Fruit fly (Drosophila melanogaster) whole organism, prepupa: Measurements from ENCODE around the gene CG11837.

Experiments used
- Blimp-1 ChIP-seq: fragments of 200-800 bp; sonication (Bioruptor generic); optimal IDR thresholded peaks from 3 replicates; lab custom pipeline; 2017; ENCODE audit warnings: missing biosample characterization, missing genetic modification characterization, mild to moderate bottlenecking, moderate library complexity, missing genetic modification reagents
- CG10631 ChIP-seq: fragments of 200-800 bp; sonication (Bioruptor generic); optimal IDR thresholded peaks from 2 replicates; lab custom pipeline; 2016; ENCODE audit warnings: missing biosample characterization, missing genetic modification characterization
- CG10669 ChIP-seq: fragments of 200-800 bp; sonication (Bioruptor generic); optimal IDR thresholded peaks from 3 replicates; lab custom pipeline; 2018; ENCODE audit warnings: missing biosample characterization, mild to moderate bottlenecking, missing genetic modification characterization, moderate library complexity
- CG11762 ChIP-seq: fragments of 200-800 bp; sonication (Bioruptor generic); optimal IDR thresholded peaks from 3 replicates; lab custom pipeline; 2016; ENCODE audit warnings: missing biosample characterization, missing genetic modification characterization; ENCODE audit not compliant: insufficient read depth
- CG11902 ChIP-seq: fragments of 200-800 bp; sonication (Bioruptor generic); optimal IDR thresholded peaks from 3 replicates; lab custom pipeline; 2016; ENCODE audit warnings: missing biosample characterization, missing genetic modification characterization
- CG3032 ChIP-seq: fragments of 200-800 bp; optimal IDR thresholded peaks from 2 replicates; lab custom pipeline; 2019; ENCODE audit warnings: missing biosample characterization, mild to moderate bottlenecking, missing genetic modification characterization, moderate library complexity
- CG31627 ChIP-seq: fragments of 200-800 bp; sonication (Bioruptor generic); optimal IDR thresholded peaks from 3 replicates; lab custom pipeline; 2016; ENCODE audit warnings: missing biosample characterization, missing genetic modification characterization
- CG32006 ChIP-seq: fragments of 200-800 bp; sonication (Bioruptor generic); optimal IDR thresholded peaks from 3 replicates; lab custom pipeline; 2017; ENCODE audit warnings: missing biosample characterization, mild to moderate bottlenecking, missing genetic modification characterization
- CG3919 ChIP-seq: fragments of 200-800 bp; sonication (Bioruptor generic); optimal IDR thresholded peaks from 3 replicates; lab custom pipeline; 2016; ENCODE audit warnings: missing biosample characterization, missing genetic modification characterization
- CG6163 ChIP-seq: fragments of 200-800 bp; sonication (Bioruptor generic); IDR thresholded peaks from 3 replicates; pipeline ENCODE4 v1.3.6; 2022; ENCODE audit warnings: missing biosample characterization, missing genetic modification characterization
- CG6276 ChIP-seq: fragments of 200-800 bp; sonication (Bioruptor generic); optimal IDR thresholded peaks from 2 replicates; lab custom pipeline; 2017; ENCODE audit warnings: missing biosample characterization, mild to moderate bottlenecking, missing genetic modification characterization
- CG6792 ChIP-seq: fragments of 200-800 bp; sonication (Bioruptor generic); optimal IDR thresholded peaks from 3 replicates; lab custom pipeline; 2016; ENCODE audit warnings: missing biosample characterization, missing genetic modification characterization
- CG6808 ChIP-seq: fragments of 200-800 bp; sonication (Bioruptor generic); optimal IDR thresholded peaks from 3 replicates; lab custom pipeline; 2017; ENCODE audit warnings: missing biosample characterization, missing genetic modification characterization, mild to moderate bottlenecking, moderate library complexity, missing genetic modification reagents
- CG7368 ChIP-seq: fragments of 200-800 bp; sonication (Bioruptor generic); optimal IDR thresholded peaks from 3 replicates; lab custom pipeline; 2016; ENCODE audit warnings: missing biosample characterization, missing genetic modification characterization
- CG8319 ChIP-seq: fragments of 200-800 bp; sonication (Bioruptor generic); optimal IDR thresholded peaks from 3 replicates; lab custom pipeline; 2016; ENCODE audit warnings: missing biosample characterization, missing genetic modification characterization
- CG9139 ChIP-seq: fragments of 200-800 bp; sonication (Bioruptor generic); optimal IDR thresholded peaks from 3 replicates; lab custom pipeline; 2017; ENCODE audit warnings: missing biosample characterization, mild to moderate bottlenecking, missing genetic modification characterization
- Eip75B ChIP-seq: fragments of 200-800 bp; sonication (Bioruptor generic); optimal IDR thresholded peaks from 3 replicates; lab custom pipeline; 2016; ENCODE audit warnings: missing biosample characterization, missing genetic modification characterization
- Eip93F ChIP-seq: fragments of 200-800 bp; sonication (Bioruptor generic); optimal IDR thresholded peaks from 2 replicates; lab custom pipeline; 2016; ENCODE audit warnings: missing biosample characterization, mild to moderate bottlenecking, missing genetic modification characterization
- Ets21C ChIP-seq: fragments of 200-800 bp; sonication (Bioruptor generic); optimal IDR thresholded peaks from 3 replicates; lab custom pipeline; 2016; ENCODE audit warnings: missing biosample characterization, missing genetic modification characterization
- Ets96B ChIP-seq: fragments of 200-800 bp; optimal IDR thresholded peaks from 2 replicates; lab custom pipeline; 2019; ENCODE audit warnings: missing biosample characterization, mild to moderate bottlenecking, missing genetic modification characterization, moderate library complexity
- Gug ChIP-seq: fragments of 200-800 bp; sonication (Bioruptor generic); IDR thresholded peaks from 2 replicates; pipeline ENCODE4 v1.3.6; 2022; ENCODE audit warnings: missing biosample characterization, missing genetic modification characterization
- Hr38 ChIP-seq: sonication (Bioruptor generic); optimal IDR thresholded peaks from 2 replicates; lab custom pipeline; 2016; ENCODE audit warnings: missing biosample characterization, missing genetic modification characterization
- Hr4 ChIP-seq: fragments of 200-800 bp; sonication (Bioruptor generic); optimal IDR thresholded peaks from 3 replicates; lab custom pipeline; 2016; ENCODE audit warnings: missing biosample characterization, missing genetic modification characterization
- Lpt ChIP-seq: fragments of 200-800 bp; sonication (Bioruptor generic); optimal IDR thresholded peaks from 3 replicates; lab custom pipeline; 2016; ENCODE audit warnings: missing biosample characterization, missing genetic modification characterization
- Met ChIP-seq: fragments of 200-800 bp; sonication (Bioruptor generic); optimal IDR thresholded peaks from 3 replicates; lab custom pipeline; 2016; ENCODE audit warnings: missing biosample characterization, missing genetic modification characterization
- Smox ChIP-seq: fragments of 200-800 bp; sonication (Bioruptor generic); optimal IDR thresholded peaks from 3 replicates; lab custom pipeline; 2016; ENCODE audit warnings: missing biosample characterization, missing genetic modification characterization
- Sox102F ChIP-seq: fragments of 200-800 bp; sonication (Bioruptor generic); optimal IDR thresholded peaks from 2 replicates; lab custom pipeline; 2016; ENCODE audit warnings: missing biosample characterization, mild to moderate bottlenecking, missing genetic modification characterization
- achi ChIP-seq: fragments of 200-800 bp; sonication (Bioruptor generic); optimal IDR thresholded peaks from 3 replicates; lab custom pipeline; 2016; ENCODE audit warnings: missing biosample characterization, missing genetic modification characterization
- acj6 ChIP-seq: fragments of 200-800 bp; sonication (Bioruptor generic); optimal IDR thresholded peaks from 3 replicates; lab custom pipeline; 2016; ENCODE audit warnings: missing biosample characterization, missing genetic modification characterization
- cyc ChIP-seq: fragments of 200-800 bp; sonication (Bioruptor generic); optimal IDR thresholded peaks from 3 replicates; lab custom pipeline; 2016; ENCODE audit warnings: missing biosample characterization, missing genetic modification characterization
- dac ChIP-seq: fragments of 200-800 bp; sonication (Bioruptor generic); optimal IDR thresholded peaks from 2 replicates; lab custom pipeline; 2017; ENCODE audit warnings: missing biosample characterization, mild to moderate bottlenecking, missing genetic modification characterization
- dsx ChIP-seq: fragments of 200-800 bp; optimal IDR thresholded peaks from 3 replicates; lab custom pipeline; 2019; ENCODE audit warnings: missing biosample characterization, mild to moderate bottlenecking, missing genetic modification characterization, moderate library complexity; ENCODE audit not compliant: poor library complexity, severe bottlenecking
- eg ChIP-seq: fragments of 200-800 bp; sonication (Bioruptor generic); IDR thresholded peaks from 3 replicates; pipeline ENCODE4 v1.3.6; 2022; ENCODE audit warnings: missing biosample characterization, missing genetic modification characterization
- fd59A ChIP-seq: fragments of 200-800 bp; sonication (Bioruptor generic); optimal IDR thresholded peaks from 2 replicates; lab custom pipeline; 2017; ENCODE audit warnings: missing biosample characterization, mild to moderate bottlenecking, missing genetic modification characterization, missing genetic modification reagents
- fd85E ChIP-seq: fragments of 200-800 bp; sonication (Bioruptor generic); optimal IDR thresholded peaks from 3 replicates; lab custom pipeline; 2016; ENCODE audit warnings: missing biosample characterization, missing genetic modification characterization
- fkh ChIP-seq: fragments of 200-800 bp; sonication (Bioruptor generic); optimal IDR thresholded peaks from 3 replicates; lab custom pipeline; 2017; ENCODE audit warnings: missing biosample characterization, mild to moderate bottlenecking, missing genetic modification characterization, moderate library complexity
- lz ChIP-seq: fragments of 200-800 bp; sonication (Bioruptor generic); optimal IDR thresholded peaks from 3 replicates; lab custom pipeline; 2016; ENCODE audit warnings: missing biosample characterization, missing genetic modification characterization
- net ChIP-seq: fragments of 200-800 bp; sonication (Bioruptor generic); optimal IDR thresholded peaks from 3 replicates; lab custom pipeline; 2016; ENCODE audit warnings: missing biosample characterization, missing genetic modification characterization
- pdm3 ChIP-seq: fragments of 200-800 bp; sonication (Bioruptor generic); optimal IDR thresholded peaks from 3 replicates; lab custom pipeline; 2016; ENCODE audit warnings: missing biosample characterization, missing genetic modification characterization
- salr ChIP-seq, 2 experiments: fragments of 200-800 bp; sonication (Bioruptor generic); optimal IDR thresholded peaks; 3 replicates each; lab custom pipeline; 2016 to 2018; ENCODE audit warnings: missing biosample characterization in 2 of 2, missing genetic modification characterization in 2 of 2, mild to moderate bottlenecking in 1 of 2
- spab ChIP-seq: fragments of 200-800 bp; sonication (Bioruptor generic); optimal IDR thresholded peaks from 2 replicates; lab custom pipeline; 2017; ENCODE audit warnings: missing biosample characterization, mild to moderate bottlenecking, missing genetic modification characterization, missing genetic modification reagents
- svp ChIP-seq: fragments of 200-800 bp; sonication (Bioruptor generic); peaks from one replicate; lab custom pipeline; 2016; ENCODE audit warnings: missing biosample characterization, missing genetic modification characterization
- vri ChIP-seq: fragments of 200-800 bp; sonication (Bioruptor generic); optimal IDR thresholded peaks from 3 replicates; lab custom pipeline; 2016; ENCODE audit warnings: missing biosample characterization, mild to moderate bottlenecking, missing genetic modification characterization

The CG11837 gene

dm6 chr3R:29063207-29063920 lies 14.1 kb downstream of the CG11837 start (continued):
- TF ChIP-seq Smox (GFP tag; lab: Kevin White, UChicago) (peak; percentile 68), dac (GFP tag; lab: Kevin White, UChicago) (no peak), svp (GFP tag; lab: Kevin White, UChicago) (peak; percentile 74), CG10669 (GFP tag; lab: Kevin White, UChicago) (peak; percentile 72), Eip75B (GFP tag; lab: Kevin White, UChicago) (peak; percentile 55), eg (GFP tag; lab: Robert Waterston, UW) (no peak), CG11902 (GFP tag; lab: Kevin White, UChicago) (peak; percentile 61), Lpt (GFP tag; lab: Kevin White, UChicago) (no peak), CG3032 (peak; percentile 78), dsx (GFP tag; lab: Kevin White, UChicago) (peak; percentile 32), CG31627 (GFP tag; lab: Kevin White, UChicago) (peak; percentile 62), CG11762 (peak; percentile 41), CG3919 (GFP tag; lab: Kevin White, UChicago) (peak; percentile 32), Blimp-1 (GFP tag; lab: Kevin White, UChicago) (peak; percentile 9), acj6 (GFP tag; lab: Kevin White, UChicago) (peak; percentile 58), CG9139 (GFP tag; lab: Kevin White, UChicago) (peak; percentile 18), salr (GFP tag; optimal IDR thresholded peaks at IDR 0.05; lab: Kevin White, UChicago) (peak in 1 of 2 experiments; percentile 71), pdm3 (GFP tag; lab: Kevin White, UChicago) (peak; percentile 67), spab (peak; percentile 8), Eip93F (peak; percentile 26), CG6163 (GFP tag; lab: Robert Waterston, UW) (no peak), lz (peak; percentile 78), CG6792 (peak; percentile 64), CG6276 (GFP tag; lab: Kevin White, UChicago) (peak; percentile 35), Hr4 (GFP tag; lab: Kevin White, UChicago) (peak; percentile 84), fkh (GFP tag; lab: Kevin White, UChicago) (peak; percentile 55), fd59A (peak; percentile 62), fd85E (GFP tag; lab: Kevin White, UChicago) (no peak), CG6808 (GFP tag; lab: Kevin White, UChicago) (peak; percentile 75), CG7368 (GFP tag; lab: Kevin White, UChicago) (peak; percentile 28), Sox102F (GFP tag; lab: Kevin White, UChicago) (peak; percentile 83), Met (GFP tag; lab: Kevin White, UChicago) (peak; percentile 76), cyc (GFP tag; lab: Kevin White, UChicago) (peak; percentile 50)

- no peak for TF ChIP-seq pdm3 (GFP tag; lab: Kevin White, UChicago)
- peak in 1 of 2 experiments; percentile 15 for TF ChIP-seq salr (GFP tag; optimal IDR thresholded peaks at IDR 0.05; lab: Kevin White, UChicago)
These were observed 14.7 kb downstream of the CG11837 start for dm6 chr3R:29063921-29064460.

dm6 chr3R:29064682-29065100 lies 15.4 kb downstream of the CG11837 start:
- peak; percentile 73 for TF ChIP-seq net (GFP tag; lab: Kevin White, UChicago)
- TF ChIP-seq cyc (GFP tag; lab: Kevin White, UChicago), result peak; percentile 24
- no peak for TF ChIP-seq CG11902 (GFP tag; lab: Kevin White, UChicago)
- no peak for TF ChIP-seq Hr38 (GFP tag; lab: Kevin White, UChicago)
- peak in 1 of 2 experiments; percentile 35 for TF ChIP-seq salr (GFP tag; optimal IDR thresholded peaks at IDR 0.05; lab: Kevin White, UChicago)
- no peak for TF ChIP-seq Smox (GFP tag; lab: Kevin White, UChicago)
- TF ChIP-seq acj6 (GFP tag; lab: Kevin White, UChicago), result peak; percentile 22
- TF ChIP-seq fd85E (GFP tag; lab: Kevin White, UChicago), result no peak
- TF ChIP-seq CG8319 (GFP tag; lab: Kevin White, UChicago), result peak; percentile 26
- peak; percentile 15 for TF ChIP-seq pdm3 (GFP tag; lab: Kevin White, UChicago)
- TF ChIP-seq CG6808 (GFP tag; lab: Kevin White, UChicago), result peak; percentile 0
- no peak for TF ChIP-seq Gug
- TF ChIP-seq Eip75B (GFP tag; lab: Kevin White, UChicago), result peak; percentile 54
- TF ChIP-seq CG10631 (GFP tag; lab: Kevin White, UChicago), result peak; percentile 18
- TF ChIP-seq CG6163 (GFP tag; lab: Robert Waterston, UW), result no peak
- TF ChIP-seq dsx (GFP tag; lab: Kevin White, UChicago), result peak; percentile 62
- no peak for TF ChIP-seq Ets21C
- peak; percentile 33 for TF ChIP-seq Ets96B (tag; lab: Kevin White, UChicago)
- no peak for TF ChIP-seq CG7368 (GFP tag; lab: Kevin White, UChicago)
- peak; percentile 30 for TF ChIP-seq Met (GFP tag; lab: Kevin White, UChicago)
- peak; percentile 12 for TF ChIP-seq CG6276 (GFP tag; lab: Kevin White, UChicago)
- TF ChIP-seq svp (GFP tag; lab: Kevin White, UChicago), result peak; percentile 94
- peak; percentile 40 for TF ChIP-seq achi (GFP tag; lab: Kevin White, UChicago)
- peak; percentile 52 for TF ChIP-seq CG32006
- peak; percentile 33 for TF ChIP-seq CG11762
- peak; percentile 24 for TF ChIP-seq CG31627 (GFP tag; lab: Kevin White, UChicago)
- TF ChIP-seq vri, result peak; percentile 44
